Worm (Caenorhabditis elegans): ENCODE measurements around the gene igcm-4.

igcm-4 gene

DNA sequence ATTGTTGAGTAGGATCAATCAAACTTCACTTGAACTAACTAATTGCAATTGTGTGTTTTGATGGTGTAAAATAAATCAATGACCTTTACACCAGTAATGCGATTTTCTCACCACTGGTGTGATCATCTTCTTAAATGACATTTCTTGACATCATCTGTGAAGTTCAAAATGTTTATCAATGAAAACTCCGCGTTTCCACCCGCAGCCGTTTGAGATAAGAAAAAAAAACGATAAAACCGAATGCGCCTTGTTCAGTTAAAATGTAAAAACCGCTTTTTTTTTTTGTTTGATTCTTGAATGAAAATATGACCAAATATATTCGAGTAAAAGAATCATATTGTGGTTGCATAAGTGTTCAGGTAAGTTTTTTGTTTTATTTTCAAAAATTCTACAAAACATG lies 5.4 kb upstream of the igcm-4 start, which contains the start of gene Y102A11A.1:
Gene Y102A11A.1, plus strand, starts transcription at position 223 of the 400 bp plus-strand sequence.
- TF ChIP-seq tab-1 (GFP tag; IDR thresholded peaks at IDR 0.05) (no peak), ref-1 (GFP tag; conservative IDR thresholded peaks at IDR 0.05) (no peak), med-1 (GFP tag; optimal IDR thresholded peaks at IDR 0.05; ENCODE audit: insufficient read depth) (no peak), ztf-23 (GFP tag; IDR thresholded peaks at IDR 0.05) (no peak), klf-2 (GFP tag; conservative IDR thresholded peaks at IDR 0.05) (no peak), flt-1 (GFP tag; IDR thresholded peaks at IDR 0.05) (no peak), cog-1 (tag; optimal IDR thresholded peaks at IDR 0.05) (no peak), ztf-29 (GFP tag; IDR thresholded peaks at IDR 0.05) (no peak), T22C8.4 (GFP tag; IDR thresholded peaks at IDR 0.05) (no peak)

DNA sequence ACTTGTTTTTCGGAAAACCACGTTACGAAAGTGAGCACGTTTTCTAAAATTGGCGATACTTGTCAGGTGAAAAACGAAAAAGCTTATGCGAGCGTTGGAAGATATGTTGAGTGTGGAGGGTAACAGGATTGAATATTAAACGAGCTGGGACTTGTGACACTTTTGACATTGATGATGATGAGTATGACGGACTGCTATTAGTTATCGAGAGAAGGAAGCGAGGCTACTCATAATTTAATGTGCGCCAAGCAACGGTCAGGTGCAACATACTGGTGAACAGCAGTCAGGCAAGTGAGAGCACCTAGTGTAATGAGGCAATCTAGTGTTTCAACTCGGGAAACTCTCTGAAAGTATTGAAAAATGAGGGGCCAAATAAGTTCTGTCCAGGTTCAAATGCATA lies 4.1 kb upstream of the igcm-4 start:
- TF ChIP-seq tab-1 (GFP tag; IDR thresholded peaks at IDR 0.05) = no peak

DNA sequence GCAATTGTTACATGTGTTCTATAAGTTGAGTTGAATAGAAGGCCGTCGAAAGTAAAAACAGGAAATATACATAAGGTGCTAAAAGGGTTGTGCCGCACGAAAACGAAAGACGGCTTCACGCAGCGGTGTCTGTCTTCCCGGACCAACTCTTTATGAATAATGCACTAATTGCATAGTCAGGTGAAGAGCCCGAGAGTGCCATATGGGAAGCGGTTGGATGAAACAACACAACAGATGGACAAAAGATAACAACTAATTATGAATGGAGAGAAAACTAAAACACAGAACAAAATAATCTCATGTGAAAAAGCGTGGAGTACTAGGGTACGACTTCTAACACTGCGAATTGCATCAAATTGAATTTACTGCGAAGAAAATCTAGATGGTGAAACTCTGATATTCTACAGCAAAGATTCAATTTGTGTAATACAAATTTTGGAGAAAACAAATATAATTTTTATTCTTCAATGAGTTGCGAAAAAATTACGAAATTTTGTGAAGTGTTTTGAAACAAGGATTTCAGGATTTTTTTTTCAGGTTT lies 2.8 kb upstream of the igcm-4 start:
- no peak for TF ChIP-seq klf-2 (GFP tag; conservative IDR thresholded peaks at IDR 0.05)
- TF ChIP-seq flt-1 (GFP tag; IDR thresholded peaks at IDR 0.05) = no peak
- no peak for TF ChIP-seq T22C8.4 (GFP tag; IDR thresholded peaks at IDR 0.05)
- no peak for TF ChIP-seq cog-1 (tag; optimal IDR thresholded peaks at IDR 0.05)
- no peak for TF ChIP-seq ref-1 (GFP tag; conservative IDR thresholded peaks at IDR 0.05)
- no peak for TF ChIP-seq ztf-29 (GFP tag; IDR thresholded peaks at IDR 0.05)
- TF ChIP-seq med-1 (GFP tag; optimal IDR thresholded peaks at IDR 0.05; ENCODE audit: insufficient read depth) = no peak
- no peak for TF ChIP-seq ztf-23 (GFP tag; IDR thresholded peaks at IDR 0.05)

DNA sequence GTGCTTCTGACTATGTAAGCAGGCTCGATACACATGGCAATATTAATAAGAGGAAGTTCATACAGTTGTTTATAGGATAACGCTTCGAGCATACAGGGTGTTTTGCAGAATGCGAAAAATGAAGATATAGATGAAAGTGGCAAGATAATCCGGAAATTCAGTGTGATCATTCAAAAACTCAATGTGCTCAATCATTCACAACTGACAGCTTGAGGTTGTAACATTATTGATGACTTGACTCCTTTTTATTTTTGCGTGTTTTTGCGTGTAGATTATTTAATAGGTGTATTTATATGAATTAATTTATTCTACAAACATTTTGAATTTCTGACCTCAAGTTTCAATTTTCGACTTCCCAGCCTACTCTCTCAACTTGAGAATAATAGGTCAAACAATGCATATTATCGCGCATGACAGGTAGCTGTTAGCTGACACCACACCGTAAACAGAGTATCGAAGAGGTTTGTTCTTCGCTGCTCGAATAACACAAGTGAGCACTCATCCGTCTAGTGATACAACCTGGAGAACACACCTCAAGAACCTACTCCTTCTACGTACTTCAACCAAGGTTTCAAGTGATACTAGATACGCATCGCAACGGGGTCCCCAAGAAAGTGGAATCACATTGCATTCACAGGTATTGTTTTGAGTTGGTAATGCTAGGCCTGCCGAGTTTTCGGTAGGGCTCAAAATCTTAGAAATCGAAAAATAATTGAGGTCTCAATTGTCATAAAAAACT lies 1.2 kb upstream of the igcm-4 start:
- TF ChIP-seq ref-1 (GFP tag; conservative IDR thresholded peaks at IDR 0.05) (no peak), ztf-23 (GFP tag; IDR thresholded peaks at IDR 0.05) (no peak), klf-2 (GFP tag; conservative IDR thresholded peaks at IDR 0.05) (no peak), cog-1 (tag; optimal IDR thresholded peaks at IDR 0.05) (no peak), T22C8.4 (GFP tag; IDR thresholded peaks at IDR 0.05) (no peak), tab-1 (GFP tag; IDR thresholded peaks at IDR 0.05) (no peak), ztf-29 (GFP tag; IDR thresholded peaks at IDR 0.05) (no peak)

- no peak for TF ChIP-seq klf-2 (GFP tag; conservative IDR thresholded peaks at IDR 0.05)
These were observed 557 bp downstream of the igcm-4 start for ce11 chrX:2045603-2046002.

ce11 chrX:2044541-2045168 lies 1.5 kb downstream of the igcm-4 start:
- TF ChIP-seq ztf-23 (GFP tag; IDR thresholded peaks at IDR 0.05) = 0 out of 2 replicates have a peak, but pooled peaks have one; percentile 53
- TF ChIP-seq flt-1 (GFP tag; IDR thresholded peaks at IDR 0.05) = peak; percentile 59; the same call in 1 of the 2 replicates
- 0 out of 2 replicates have a peak, but pooled peaks have one; percentile 22 for TF ChIP-seq tab-1 (GFP tag; IDR thresholded peaks at IDR 0.05)
- no peak for TF ChIP-seq T22C8.4 (GFP tag; IDR thresholded peaks at IDR 0.05)

DNA sequence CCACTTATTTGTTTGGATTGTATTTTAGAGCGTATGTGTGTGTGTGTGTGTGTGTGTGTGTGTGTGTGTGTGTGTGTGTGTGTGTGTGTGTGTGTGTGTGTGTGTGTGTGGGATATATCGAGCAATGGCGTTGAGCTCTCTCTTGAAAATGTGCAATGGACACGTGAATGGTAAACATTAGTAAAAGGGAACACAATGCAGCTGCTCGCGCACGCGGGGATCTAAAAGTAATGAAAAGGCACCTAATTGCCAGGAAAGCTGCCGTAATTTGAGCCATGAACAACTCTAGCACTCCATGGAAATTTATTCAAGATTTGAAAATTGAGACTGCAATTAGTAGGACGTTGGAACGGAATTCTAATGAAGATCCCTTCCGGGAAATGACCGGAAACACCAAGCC lies 2.9 kb downstream of the igcm-4 start:
- TF ChIP-seq T22C8.4 (GFP tag; IDR thresholded peaks at IDR 0.05) (no peak), flt-1 (GFP tag; IDR thresholded peaks at IDR 0.05) (no peak), tab-1 (GFP tag; IDR thresholded peaks at IDR 0.05) (peak; percentile 40; the same call in 1 of the 2 replicates), ref-1 (GFP tag; conservative IDR thresholded peaks at IDR 0.05) (no peak), klf-2 (GFP tag; conservative IDR thresholded peaks at IDR 0.05) (no peak), ztf-23 (GFP tag; IDR thresholded peaks at IDR 0.05) (peak; percentile 53; the same call in 1 of the 2 replicates), cog-1 (tag; optimal IDR thresholded peaks at IDR 0.05) (no peak), ztf-29 (GFP tag; IDR thresholded peaks at IDR 0.05) (no peak)

DNA sequence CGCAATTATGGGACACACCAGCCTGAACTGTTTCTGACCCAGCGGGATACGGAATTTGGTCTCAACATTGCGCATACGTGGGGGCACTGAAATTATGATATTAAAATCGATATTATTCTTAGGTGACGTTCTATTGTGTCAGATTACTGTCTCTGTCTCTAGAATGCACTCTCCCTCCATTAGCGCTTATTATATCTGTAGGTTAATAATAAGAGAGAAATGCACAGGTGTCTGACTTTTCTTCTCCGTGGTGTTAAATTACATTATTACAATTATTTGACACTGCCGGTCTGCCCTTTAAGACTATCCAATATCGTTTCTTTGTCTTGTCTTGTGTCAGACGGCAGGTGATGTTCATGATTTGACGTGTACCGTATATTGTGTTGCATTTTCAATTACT lies 3.5 kb downstream of the igcm-4 start:
- TF ChIP-seq ztf-29 (GFP tag; IDR thresholded peaks at IDR 0.05) = no peak
- no peak for TF ChIP-seq T22C8.4 (GFP tag; IDR thresholded peaks at IDR 0.05)
- 0 out of 2 replicates have a peak, but pooled peaks have one; percentile 45 for TF ChIP-seq tab-1 (GFP tag; IDR thresholded peaks at IDR 0.05)
- no peak for TF ChIP-seq ref-1 (GFP tag; conservative IDR thresholded peaks at IDR 0.05)
- no peak for TF ChIP-seq ztf-23 (GFP tag; IDR thresholded peaks at IDR 0.05)

- TF ChIP-seq cog-1 (tag; optimal IDR thresholded peaks at IDR 0.05) = no peak
These were observed 4.6 kb downstream of the igcm-4 start for ce11 chrX:2041448-2042138.

DNA sequence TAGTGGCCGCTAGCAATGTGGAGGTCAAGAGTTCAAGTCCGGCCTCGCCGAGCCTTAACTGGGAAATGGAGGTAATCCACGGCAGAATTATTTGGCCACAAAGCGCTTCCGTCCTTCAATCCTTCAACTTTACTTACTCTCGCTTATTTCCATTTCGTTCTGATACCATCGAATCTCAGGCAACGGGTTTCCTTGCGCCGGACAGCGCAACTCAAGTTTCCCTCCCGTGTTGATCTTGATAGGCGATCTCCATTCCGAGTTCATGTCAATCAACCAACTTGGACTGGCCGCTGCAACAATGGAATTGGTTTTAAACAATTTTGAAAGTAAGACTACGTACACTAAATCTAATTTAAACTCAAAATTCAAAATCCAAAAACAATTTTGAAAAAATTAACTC lies 5.3 kb downstream of the igcm-4 start:
- TF ChIP-seq T22C8.4 (GFP tag; IDR thresholded peaks at IDR 0.05) (no peak), cog-1 (tag; optimal IDR thresholded peaks at IDR 0.05) (no peak), flt-1 (GFP tag; IDR thresholded peaks at IDR 0.05) (peak; percentile 46; the same call in 1 of the 2 replicates), tab-1 (GFP tag; IDR thresholded peaks at IDR 0.05) (no peak), ztf-23 (GFP tag; IDR thresholded peaks at IDR 0.05) (no peak), ref-1 (GFP tag; conservative IDR thresholded peaks at IDR 0.05) (no peak), med-1 (GFP tag; optimal IDR thresholded peaks at IDR 0.05; ENCODE audit: insufficient read depth) (no peak)
